Worm (Caenorhabditis elegans) whole organism, L1 larva: ENCODE measurements around the gene ubc-17.
A peak's percentile ranks its signal among the peaks of the same experiment; 100 is the strongest.

Experiments used
- C04F5.9 ChIP-seq: sonication (generic microtip); optimal IDR thresholded peaks from 2 replicates; lab custom pipeline; 2016; ENCODE audit warnings: missing genetic modification characterization, missing compliant biosample characterization
- C34B4.2 ChIP-seq: sonication (generic microtip); optimal IDR thresholded peaks from 2 replicates; lab custom pipeline; 2017; ENCODE audit warnings: mild to moderate bottlenecking, missing genetic modification characterization, missing compliant biosample characterization
- F16B12.6 ChIP-seq: fragments of 150-350 bp; optimal IDR thresholded peaks from 2 replicates; lab custom pipeline; 2014; ENCODE audit warnings: missing biosample characterization, missing genetic modification characterization
- Y116A8C.19 ChIP-seq: sonication (generic microtip); optimal IDR thresholded peaks from 2 replicates; lab custom pipeline; 2016; ENCODE audit warnings: missing compliant biosample characterization, missing genetic modification characterization, borderline replicate concordance
- aha-1 ChIP-seq: fragments of 150-350 bp; optimal IDR thresholded peaks from 2 replicates; lab custom pipeline; 2014; ENCODE audit warnings: missing biosample characterization, missing genetic modification characterization
- aly-2 ChIP-seq: fragments of 150-350 bp; optimal IDR thresholded peaks from 2 replicates; lab custom pipeline; 2014; ENCODE audit warnings: missing biosample characterization, missing genetic modification characterization
- ama-1 ChIP-seq: fragments of 150-350 bp; optimal IDR thresholded peaks from 2 replicates; lab custom pipeline; 2014
- blmp-1 ChIP-seq: fragments of 150-350 bp; optimal IDR thresholded peaks from 2 replicates; lab custom pipeline; 2014; ENCODE audit warnings: missing biosample characterization, missing genetic modification characterization
- ceh-82 ChIP-seq, 3 experiments: fragments of 150-350 bp in 1 of 3; sonication (generic microtip) in 2 of 3; optimal IDR thresholded peaks; 2 replicates each; lab custom pipeline; 2014 to 2017; ENCODE audit warnings: missing biosample characterization in 3 of 3, missing genetic modification characterization in 3 of 3
- ceh-88 ChIP-seq: fragments of 200-800 bp; sonication (Bioruptor generic); IDR thresholded peaks from 2 replicates; pipeline ENCODE4 v1.3.6; 2022; ENCODE audit warnings: missing genetic modification characterization, missing compliant biosample characterization
- ceh-90 ChIP-seq: sonication (generic microtip); optimal IDR thresholded peaks from 2 replicates; lab custom pipeline; 2016; ENCODE audit warnings: missing genetic modification characterization, missing compliant biosample characterization
- ces-1 ChIP-seq: fragments of 150-350 bp; optimal IDR thresholded peaks from 2 replicates; lab custom pipeline; 2014; ENCODE audit warnings: missing biosample characterization, missing genetic modification reagents, missing genetic modification characterization
- dsc-1 ChIP-seq: sonication (generic microtip); optimal IDR thresholded peaks from 2 replicates; lab custom pipeline; 2016; ENCODE audit warnings: mild to moderate bottlenecking, missing genetic modification characterization, missing compliant biosample characterization
- efl-1 ChIP-seq, 4 experiments: fragments of 150-350 bp; optimal IDR thresholded peaks in 3 of 4; peaks in 1 of 4; 1 replicate in 1 of 4; 2 replicates in 3 of 4; lab custom pipeline; 2014; ENCODE audit warnings: missing biosample characterization in 2 of 4, missing genetic modification characterization in 2 of 4, missing genetic modification reagents in 2 of 4
- efl-3 ChIP-seq: fragments of 200-800 bp; sonication (Bioruptor generic); optimal IDR thresholded peaks from 2 replicates; lab custom pipeline; 2018; ENCODE audit warnings: mild to moderate bottlenecking, missing genetic modification characterization, missing compliant biosample characterization
- egl-13 ChIP-seq: sonication (generic microtip); optimal IDR thresholded peaks from 2 replicates; lab custom pipeline; 2016; ENCODE audit warnings: missing genotype, missing genetic modification reagents, missing genetic modification characterization, missing compliant biosample characterization
- hpl-2 ChIP-seq: fragments of 150-350 bp; optimal IDR thresholded peaks from 2 replicates; lab custom pipeline; 2014; ENCODE audit warnings: missing biosample characterization, missing genetic modification reagents, missing genetic modification characterization
- irx-1 ChIP-seq: sonication (generic microtip); optimal IDR thresholded peaks from 2 replicates; lab custom pipeline; 2016; ENCODE audit warnings: missing genetic modification characterization, missing compliant biosample characterization
- isw-1 ChIP-seq: fragments of 200-800 bp; sonication (Bioruptor generic); IDR thresholded peaks from 2 replicates; pipeline ENCODE4 v1.3.6; 2022; ENCODE audit warnings: missing genetic modification characterization, missing compliant biosample characterization
- jun-1 ChIP-seq: fragments of 150-350 bp; optimal IDR thresholded peaks from 2 replicates; lab custom pipeline; 2014; ENCODE audit warnings: missing biosample characterization, missing genetic modification reagents, missing genetic modification characterization
- lin-14 ChIP-seq: fragments of 200-800 bp; sonication (Bioruptor generic); optimal IDR thresholded peaks from 2 replicates; lab custom pipeline; 2018; ENCODE audit warnings: mild to moderate bottlenecking, missing genetic modification characterization, moderate library complexity, missing compliant biosample characterization
- lin-39 ChIP-seq: fragments of 150-350 bp; optimal IDR thresholded peaks from 2 replicates; lab custom pipeline; 2014; ENCODE audit warnings: missing biosample characterization, missing genetic modification reagents, missing genetic modification characterization
- lir-3 ChIP-seq: sonication (generic microtip); optimal IDR thresholded peaks from 2 replicates; lab custom pipeline; 2016; ENCODE audit warnings: mild to moderate bottlenecking, missing genetic modification characterization, moderate library complexity, missing compliant biosample characterization; ENCODE audit not compliant: poor library complexity
- lsy-2 ChIP-seq, 2 experiments: fragments of 150-350 bp; optimal IDR thresholded peaks; 2 replicates each; lab custom pipeline; 2014; ENCODE audit warnings: missing biosample characterization in 2 of 2, missing genetic modification characterization in 2 of 2
- mab-9 ChIP-seq: fragments of 200-800 bp; sonication (Bioruptor generic); IDR thresholded peaks from 2 replicates; pipeline ENCODE4 v1.3.6; 2022; ENCODE audit warnings: missing genetic modification reagents, missing genetic modification characterization, missing compliant biosample characterization
- nhr-71 ChIP-seq: sonication (generic microtip); optimal IDR thresholded peaks from 2 replicates; lab custom pipeline; 2016; ENCODE audit warnings: mild to moderate bottlenecking, missing genetic modification characterization, moderate library complexity, missing compliant biosample characterization
- nhr-76 ChIP-seq: sonication (generic microtip); optimal IDR thresholded peaks from 2 replicates; lab custom pipeline; 2017; ENCODE audit warnings: missing biosample characterization, missing genetic modification characterization
- nhr-90 ChIP-seq: sonication (generic microtip); optimal IDR thresholded peaks from 2 replicates; lab custom pipeline; 2016; ENCODE audit warnings: mild to moderate bottlenecking, missing genetic modification characterization, missing compliant biosample characterization; ENCODE audit not compliant: poor library complexity
- pag-3 ChIP-seq: sonication (generic microtip); optimal IDR thresholded peaks from 2 replicates; lab custom pipeline; 2017; ENCODE audit warnings: missing genetic modification characterization, mild to moderate bottlenecking, missing compliant biosample characterization, antibody characterized with exemption, borderline replicate concordance; ENCODE audit not compliant: insufficient read depth
- rnt-1 ChIP-seq: sonication (generic microtip); optimal IDR thresholded peaks from 2 replicates; lab custom pipeline; 2016; ENCODE audit warnings: mild to moderate bottlenecking, missing genetic modification characterization, moderate library complexity, missing compliant biosample characterization
- skn-1 ChIP-seq: fragments of 150-350 bp; optimal IDR thresholded peaks from 2 replicates; lab custom pipeline; 2014; ENCODE audit warnings: missing biosample characterization, missing genetic modification characterization
- snpc-4 ChIP-seq: fragments of 150-350 bp; optimal IDR thresholded peaks from 2 replicates; lab custom pipeline; 2014; ENCODE audit warnings: missing biosample characterization, missing genetic modification characterization
- sox-4 ChIP-seq: sonication (generic microtip); optimal IDR thresholded peaks from 2 replicates; lab custom pipeline; 2016; ENCODE audit warnings: missing genetic modification characterization, missing compliant biosample characterization
- sptf-1 ChIP-seq: fragments of 150-350 bp; optimal IDR thresholded peaks from 2 replicates; lab custom pipeline; 2014; ENCODE audit warnings: missing biosample characterization, missing genetic modification characterization
- swsn-7 ChIP-seq: sonication (generic microtip); optimal IDR thresholded peaks from 2 replicates; lab custom pipeline; 2016; ENCODE audit warnings: missing genetic modification characterization, missing compliant biosample characterization
- tlp-1 ChIP-seq: fragments of 150-350 bp; optimal IDR thresholded peaks from 2 replicates; lab custom pipeline; 2014; ENCODE audit warnings: missing biosample characterization, missing genetic modification characterization
- unc-86 ChIP-seq: sonication (generic microtip); optimal IDR thresholded peaks from 2 replicates; lab custom pipeline; 2016; ENCODE audit warnings: missing genetic modification characterization, missing compliant biosample characterization
- unc-98 ChIP-seq: fragments of 200-800 bp; sonication (Bioruptor generic); IDR thresholded peaks from 2 replicates; pipeline ENCODE4 v1.3.6; 2022; ENCODE audit warnings: missing genetic modification characterization, missing compliant biosample characterization
- vab-15 ChIP-seq: sonication (generic microtip); optimal IDR thresholded peaks from 2 replicates; lab custom pipeline; 2017; ENCODE audit warnings: missing genotype, mild to moderate bottlenecking, missing genetic modification characterization, missing compliant biosample characterization
- xbp-1 ChIP-seq: sonication (generic microtip); optimal IDR thresholded peaks from 2 replicates; lab custom pipeline; 2016; ENCODE audit warnings: missing genetic modification characterization, missing compliant biosample characterization
- zag-1 ChIP-seq: fragments of 150-350 bp; optimal IDR thresholded peaks from 2 replicates; lab custom pipeline; 2014; ENCODE audit warnings: missing biosample characterization, missing genetic modification characterization

Gene ubc-17

ce11 chrX:7068400-7068799 is 18.0 kb downstream of the ubc-17 start, which contains the start of gene pdi-6 (continued):
- TF ChIP-seq irx-1 (tag; lab: Kevin White, UChicago) (peak; percentile 74), skn-1 (tag; lab: Kevin White, UChicago) (peak; percentile 86), F16B12.6 (peak; percentile 64), tlp-1 (tag; lab: Kevin White, UChicago) (no peak), jun-1 (peak; percentile 89), dsc-1 (no peak), ama-1 (lab: Kevin White, UChicago) (no peak), lsy-2 (tag; optimal IDR thresholded peaks at IDR 0.05; lab: Kevin White, UChicago) (peak; percentile 83 to 89), vab-15 (tag; lab: Kevin White, UChicago) (peak; percentile 66), efl-1 (optimal IDR thresholded peaks at IDR 0.05; lab: Kevin White, UChicago) (peak; percentile 76 to 78), efl-1 (GFP tag; optimal IDR thresholded peaks at IDR 0.05 in 1 of 2; lab: Kevin White, UChicago) (peak; percentile 65 to 97), pag-3 (no peak), ceh-90 (tag; lab: Kevin White, UChicago) (peak; percentile 77), nhr-76 (tag; lab: Kevin White, UChicago) (peak; percentile 74), nhr-90 (tag; lab: Kevin White, UChicago) (peak; percentile 92), sptf-1 (tag; lab: Kevin White, UChicago) (no peak), snpc-4 (tag; lab: Kevin White, UChicago) (peak; percentile 70), C34B4.2 (tag; lab: Kevin White, UChicago) (no peak), sox-4 (tag; lab: Kevin White, UChicago) (no peak), unc-98 (peak; percentile 60), Y116A8C.19 (tag; lab: Kevin White, UChicago) (peak; percentile 6), mab-9 (GFP tag; lab: Robert Waterston, UW) (peak; percentile 65), C04F5.9 (tag; lab: Kevin White, UChicago) (peak; percentile 60), lir-3 (tag; lab: Kevin White, UChicago) (peak; percentile 90), lin-14 (GFP tag; lab: Kevin White, UChicago) (peak; percentile 96), egl-13 (tag; lab: Kevin White, UChicago) (peak; percentile 78), blmp-1 (tag; lab: Kevin White, UChicago) (peak; percentile 81), aha-1 (tag; lab: Kevin White, UChicago) (peak; percentile 15), ceh-88 (GFP tag; lab: Robert Waterston, UW) (peak; percentile 84; the same call in 1 of the 2 replicates), swsn-7 (tag; lab: Kevin White, UChicago) (peak; percentile 84), unc-86 (tag; lab: Kevin White, UChicago) (peak; percentile 54), efl-3 (GFP tag; lab: Kevin White, UChicago) (no peak)

- no peak for TF ChIP-seq ceh-82 (tag; optimal IDR thresholded peaks at IDR 0.05; lab: Kevin White, UChicago)
- TF ChIP-seq ces-1 (GFP tag; lab: Kevin White, UChicago) = no peak
- TF ChIP-seq lin-14 (GFP tag; lab: Kevin White, UChicago) = peak; percentile 23
- no peak for TF ChIP-seq hpl-2
These were observed 24.9 kb downstream of the ubc-17 start, which contains the start of gene B0403.6 for ce11 chrX:7075250-7075649. B0403.6 (minus strand) TSS chrX:7075350.

ce11 chrX:7076485-7076884 is 26.1 kb downstream of the ubc-17 start:
- TF ChIP-seq aly-2 (no peak), lin-14 (GFP tag; lab: Kevin White, UChicago) (peak; percentile 83), isw-1 (GFP tag; lab: Robert Waterston, UW) (no peak), C34B4.2 (tag; lab: Kevin White, UChicago) (no peak), zag-1 (no peak), lin-39 (tag; lab: Kevin White, UChicago) (peak; percentile 80), xbp-1 (tag; lab: Kevin White, UChicago) (peak; percentile 34), efl-1 (optimal IDR thresholded peaks at IDR 0.05; lab: Kevin White, UChicago) (no peak), efl-1 (GFP tag; optimal IDR thresholded peaks at IDR 0.05 in 1 of 2; lab: Kevin White, UChicago) (peak in 1 of 2 experiments; percentile 83), nhr-71 (peak; percentile 54), rnt-1 (tag; lab: Kevin White, UChicago) (peak; percentile 57)
